Worm (Caenorhabditis elegans) whole organism, young adult: Measurements from ENCODE around the gene Y75B8A.31.

Source experiments
- F49E8.2 ChIP-seq: sonication (generic microtip); optimal IDR thresholded peaks from 3 replicates; lab custom pipeline; 2017; ENCODE audit warnings: missing genetic modification characterization, mild to moderate bottlenecking, missing compliant biosample characterization, antibody characterized with exemption, moderate library complexity; ENCODE audit not compliant: insufficient read depth
- aptf-3 ChIP-seq: fragments of 200-800 bp; sonication (Bioruptor generic); IDR thresholded peaks from 2 replicates; pipeline ENCODE4 v1.3.6; 2022; ENCODE audit warnings: missing genetic modification characterization, missing compliant biosample characterization
- attf-6 ChIP-seq: fragments of 200-800 bp; sonication (Bioruptor generic); IDR thresholded peaks from 2 replicates; pipeline ENCODE4 v1.3.6; 2022; ENCODE audit warnings: missing genetic modification reagents, missing genetic modification characterization, missing compliant biosample characterization
- egl-44 ChIP-seq: fragments of 200-800 bp; sonication (Bioruptor generic); IDR thresholded peaks from 2 replicates; pipeline ENCODE4 v1.3.6; 2022; ENCODE audit warnings: missing genetic modification reagents, missing genetic modification characterization, missing compliant biosample characterization
- hsf-1 ChIP-seq: fragments of 200-800 bp; sonication (Bioruptor generic); IDR thresholded peaks from 2 replicates; pipeline ENCODE4 v1.3.6; 2022; ENCODE audit warnings: missing genetic modification reagents, missing genetic modification characterization, missing compliant biosample characterization
- lin-26 ChIP-seq: fragments of 200-800 bp; sonication (Bioruptor generic); IDR thresholded peaks from 2 replicates; pipeline ENCODE4 v1.3.6; 2022; ENCODE audit warnings: missing genetic modification reagents, missing genetic modification characterization, missing compliant biosample characterization
- nhr-179 ChIP-seq: sonication (generic microtip); optimal IDR thresholded peaks from 2 replicates; lab custom pipeline; 2016; ENCODE audit warnings: mild to moderate bottlenecking, missing genetic modification characterization, missing compliant biosample characterization
- nhr-80 ChIP-seq: sonication (generic microtip); optimal IDR thresholded peaks from 2 replicates; lab custom pipeline; 2016; ENCODE audit warnings: missing genetic modification characterization, missing compliant biosample characterization
- pha-4 ChIP-seq: fragments of 150-350 bp; sonication (generic microtip); optimal IDR thresholded peaks from 2 replicates; lab custom pipeline; 2014; ENCODE audit warnings: missing biosample characterization, missing genetic modification reagents, missing genetic modification characterization
- snpc-3.4 ChIP-seq: sonication (generic microtip); optimal IDR thresholded peaks from 2 replicates; lab custom pipeline; 2017; ENCODE audit warnings: missing genetic modification characterization, mild to moderate bottlenecking, missing compliant biosample characterization, antibody characterized with exemption, moderate library complexity, missing genotype, missing genetic modification reagents
- snpc-4 ChIP-seq, 5 experiments: fragments of 150-350 bp in 1 of 5; sonication (generic microtip) in 4 of 5; optimal IDR thresholded peaks; 2 replicates each; lab custom pipeline; 2014 to 2018; ENCODE audit warnings: missing genetic modification characterization in 5 of 5, missing biosample characterization in 3 of 5, antibody characterized with exemption in 2 of 5, mild to moderate bottlenecking in 2 of 5, missing compliant biosample characterization in 2 of 5, missing genotype in 2 of 5, moderate library complexity in 2 of 5, missing genetic modification reagents in 1 of 5

DNA sequence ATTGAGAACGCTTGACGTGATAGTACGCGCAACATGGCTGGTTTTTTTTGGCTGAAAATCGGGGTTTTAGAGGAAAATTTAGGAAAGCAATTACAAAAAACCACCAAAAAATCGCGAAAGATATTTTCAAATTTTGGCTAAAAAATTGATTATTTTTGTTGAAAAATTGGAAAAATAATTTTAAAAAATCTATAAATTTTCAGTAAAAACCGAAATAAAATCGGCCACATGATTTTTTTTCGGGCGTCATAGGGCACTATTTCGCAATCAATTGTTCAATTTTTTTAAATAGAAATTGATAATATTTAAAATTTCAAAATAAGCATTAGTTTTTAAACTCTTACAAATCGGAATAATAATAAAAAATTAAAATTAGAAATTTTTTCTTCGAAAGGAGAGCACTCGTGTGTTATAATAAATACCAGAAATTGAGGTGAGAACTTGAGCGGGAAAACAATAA is 22.4 kb downstream of the Y75B8A.31 start, which contains the start of gene glrx-5:
- TF ChIP-seq snpc-3.4 (tag; lab: Kevin White, UChicago) (no peak), hsf-1 (GFP tag; lab: Robert Waterston, UW) (no peak), nhr-179 (tag; lab: Kevin White, UChicago) (no peak), attf-6 (GFP tag; lab: Robert Waterston, UW) (no peak), F49E8.2 (tag; lab: Kevin White, UChicago) (no peak), aptf-3 (GFP tag; lab: Robert Waterston, UW) (no peak), lin-26 (GFP tag; lab: Robert Waterston, UW) (no peak), pha-4 (tag; lab: Kevin White, UChicago) (no peak), egl-44 (GFP tag; lab: Robert Waterston, UW) (no peak), nhr-80 (tag; lab: Kevin White, UChicago) (no peak), snpc-4 (GFP tag; optimal IDR thresholded peaks at IDR 0.05; lab: Kevin White, UChicago) (no peak), snpc-4 (tag; optimal IDR thresholded peaks at IDR 0.05; lab: Kevin White, UChicago) (no peak)
